Fruit fly (Drosophila melanogaster) whole organism, embryonic: Measurements from ENCODE around the gene CG15725.

Experiments used
- Abd-B ChIP-seq: fragments of 200-800 bp; sonication (Bioruptor generic); optimal IDR thresholded peaks from 2 replicates; lab custom pipeline; 2018; ENCODE audit warnings: missing biosample characterization, mild to moderate bottlenecking, missing genetic modification characterization, moderate library complexity
- Asciz ChIP-seq: fragments of 200-800 bp; sonication (Bioruptor generic); optimal IDR thresholded peaks from 2 replicates; lab custom pipeline; 2017; ENCODE audit warnings: missing biosample characterization, mild to moderate bottlenecking, missing genetic modification characterization, missing genetic modification reagents
- BtbVII ChIP-seq: fragments of 200-800 bp; sonication (Bioruptor generic); optimal IDR thresholded peaks from 3 replicates; lab custom pipeline; 2017; ENCODE audit warnings: missing biosample characterization, mild to moderate bottlenecking, missing genetic modification characterization
- CG10147 ChIP-seq: fragments of 200-800 bp; sonication (Bioruptor generic); optimal IDR thresholded peaks from 2 replicates; lab custom pipeline; 2019; ENCODE audit warnings: missing biosample characterization, mild to moderate bottlenecking, missing genetic modification characterization, moderate library complexity
- CG10274 ChIP-seq: fragments of 200-800 bp; sonication (Bioruptor generic); optimal IDR thresholded peaks from 3 replicates; lab custom pipeline; 2017; ENCODE audit warnings: missing biosample characterization, mild to moderate bottlenecking, missing genetic modification characterization
- CG10959 ChIP-seq: fragments of 200-800 bp; sonication (Bioruptor generic); IDR thresholded peaks from 2 replicates; pipeline ENCODE4 v1.3.6; 2022; ENCODE audit warnings: missing biosample characterization, missing genetic modification characterization
- CG12219 ChIP-seq: fragments of 200-800 bp; sonication (Bioruptor generic); optimal IDR thresholded peaks from 3 replicates; lab custom pipeline; 2018; ENCODE audit warnings: missing biosample characterization, mild to moderate bottlenecking, missing genetic modification characterization
- CG12236 ChIP-seq: fragments of 200-800 bp; sonication (Bioruptor generic); optimal IDR thresholded peaks from 2 replicates; lab custom pipeline; 2016; ENCODE audit warnings: missing biosample characterization, missing genetic modification characterization
- CG1233 ChIP-seq: fragments of 200-800 bp; sonication (Bioruptor generic); optimal IDR thresholded peaks from 4 replicates; lab custom pipeline; 2018; ENCODE audit warnings: missing biosample characterization, mild to moderate bottlenecking, missing genetic modification characterization
- CG13775 ChIP-seq: fragments of 200-800 bp; sonication (Bioruptor generic); optimal IDR thresholded peaks from 3 replicates; lab custom pipeline; 2017; ENCODE audit warnings: missing biosample characterization, mild to moderate bottlenecking, missing genetic modification characterization
- CG13894 ChIP-seq: fragments of 200-800 bp; sonication (Bioruptor generic); optimal IDR thresholded peaks from 3 replicates; lab custom pipeline; 2018; ENCODE audit warnings: missing biosample characterization, mild to moderate bottlenecking, missing genetic modification characterization, moderate library complexity
- CG17912 ChIP-seq: fragments of 200-800 bp; sonication (Bioruptor generic); optimal IDR thresholded peaks from 2 replicates; lab custom pipeline; 2018; ENCODE audit warnings: missing biosample characterization, mild to moderate bottlenecking, missing genetic modification characterization
- CG30403 ChIP-seq: fragments of 200-800 bp; sonication (Bioruptor generic); optimal IDR thresholded peaks from 3 replicates; lab custom pipeline; 2016; ENCODE audit warnings: missing biosample characterization, missing genetic modification characterization
- CG30431 ChIP-seq: fragments of 200-800 bp; sonication (Bioruptor generic); optimal IDR thresholded peaks from 2 replicates; lab custom pipeline; 2017; ENCODE audit warnings: missing biosample characterization, missing genetic modification characterization
- CG4404 ChIP-seq: fragments of 200-800 bp; sonication (Bioruptor generic); IDR thresholded peaks from 2 replicates; pipeline ENCODE4 v1.3.6; 2022; ENCODE audit warnings: missing biosample characterization, missing genetic modification characterization
- CG4820 ChIP-seq: fragments of 200-800 bp; sonication (Bioruptor generic); optimal IDR thresholded peaks from 3 replicates; lab custom pipeline; 2016; ENCODE audit warnings: missing biosample characterization, missing genetic modification characterization
- CG6765 ChIP-seq: fragments of 200-800 bp; sonication (Bioruptor generic); optimal IDR thresholded peaks from 3 replicates; lab custom pipeline; 2017; ENCODE audit warnings: missing biosample characterization, mild to moderate bottlenecking, missing genetic modification characterization
- CG6813 ChIP-seq: fragments of 200-800 bp; sonication (Bioruptor generic); optimal IDR thresholded peaks from 2 replicates; lab custom pipeline; 2017; ENCODE audit warnings: missing biosample characterization, missing genetic modification characterization, mild to moderate bottlenecking, moderate library complexity, missing genetic modification reagents
- CG7745 ChIP-seq: fragments of 200-800 bp; sonication (Bioruptor generic); optimal IDR thresholded peaks from 2 replicates; lab custom pipeline; 2018; ENCODE audit warnings: missing biosample characterization, mild to moderate bottlenecking, missing genetic modification characterization, moderate library complexity
- CG7963 ChIP-seq: fragments of 200-800 bp; sonication (Bioruptor generic); IDR thresholded peaks from 3 replicates; pipeline ENCODE4 v1.3.6; 2022; ENCODE audit warnings: missing biosample characterization, missing genetic modification characterization; ENCODE audit not compliant: partially characterized antibody
- CG7987 ChIP-seq: fragments of 200-800 bp; sonication (Bioruptor generic); optimal IDR thresholded peaks from 2 replicates; lab custom pipeline; 2018; ENCODE audit warnings: missing biosample characterization, mild to moderate bottlenecking, missing genetic modification characterization, moderate library complexity
- CG9876 ChIP-seq: fragments of 200-800 bp; sonication (Bioruptor generic); optimal IDR thresholded peaks from 2 replicates; lab custom pipeline; 2016; ENCODE audit warnings: missing biosample characterization, missing genetic modification characterization
- Dip3 ChIP-seq: fragments of 200-800 bp; sonication (Bioruptor generic); optimal IDR thresholded peaks from 3 replicates; lab custom pipeline; 2016; ENCODE audit warnings: missing biosample characterization, missing genetic modification characterization
- Eip74EF ChIP-seq, 2 experiments: fragments of 200-800 bp in 1 of 2; fragments of >200 bp in 1 of 2; sonication (Bioruptor generic) in 1 of 2; optimal IDR thresholded peaks; 2 replicates each; lab custom pipeline; 2017 to 2019; ENCODE audit warnings: missing biosample characterization in 2 of 2, missing genetic modification characterization in 2 of 2, mild to moderate bottlenecking in 1 of 2, moderate library complexity in 1 of 2
- HLH4C ChIP-seq: fragments of 200-800 bp; sonication (Bioruptor generic); IDR thresholded peaks from 3 replicates; pipeline ENCODE4 v1.3.6; 2022; ENCODE audit warnings: missing biosample characterization, missing genetic modification characterization; ENCODE audit not compliant: partially characterized antibody
- Hand ChIP-seq: fragments of 200-800 bp; sonication (Bioruptor generic); optimal IDR thresholded peaks from 2 replicates; lab custom pipeline; 2017; ENCODE audit warnings: mild to moderate bottlenecking, missing biosample characterization, missing genetic modification reagents, missing genetic modification characterization
- Oaz ChIP-seq: fragments of 200-800 bp; sonication (Bioruptor generic); IDR thresholded peaks from 2 replicates; pipeline ENCODE4 v1.3.6; 2022; ENCODE audit warnings: missing biosample characterization, missing genetic modification characterization
- Sox102F ChIP-seq: fragments of 200-800 bp; sonication (Bioruptor generic); optimal IDR thresholded peaks from 2 replicates; lab custom pipeline; 2018; ENCODE audit warnings: missing biosample characterization, mild to moderate bottlenecking, missing genetic modification characterization, moderate library complexity
- cato ChIP-seq: fragments of 200-800 bp; sonication (Bioruptor generic); optimal IDR thresholded peaks from 2 replicates; lab custom pipeline; 2016; ENCODE audit warnings: missing biosample characterization, missing genetic modification characterization, borderline replicate concordance
- dysf ChIP-seq: fragments of 200-800 bp; sonication (Bioruptor generic); IDR thresholded peaks from 3 replicates; pipeline ENCODE4 v1.3.6; 2022; ENCODE audit warnings: missing biosample characterization, missing genetic modification characterization
- ftz-f1 ChIP-seq: fragments of 200-800 bp; sonication (Bioruptor generic); optimal IDR thresholded peaks from 2 replicates; lab custom pipeline; 2016; ENCODE audit warnings: missing biosample characterization, missing genetic modification characterization
- h ChIP-seq: fragments of >200 bp; optimal IDR thresholded peaks from 2 replicates; lab custom pipeline; 2017
- insv ChIP-seq, 2 experiments: fragments of 200-800 bp; sonication (Bioruptor generic); optimal IDR thresholded peaks; 3 replicates each; lab custom pipeline; 2016 to 2018; ENCODE audit warnings: missing biosample characterization in 2 of 2, missing genetic modification characterization in 2 of 2
- jumu ChIP-seq: fragments of 200-800 bp; sonication (Bioruptor generic); optimal IDR thresholded peaks from 3 replicates; lab custom pipeline; 2016; ENCODE audit warnings: missing biosample characterization, missing genetic modification characterization
- kah ChIP-seq: fragments of 200-800 bp; sonication (Bioruptor generic); optimal IDR thresholded peaks from 2 replicates; lab custom pipeline; 2018; ENCODE audit warnings: missing biosample characterization, mild to moderate bottlenecking, missing genetic modification characterization
- maf-S ChIP-seq: fragments of 200-800 bp; sonication (Bioruptor generic); optimal IDR thresholded peaks from 2 replicates; lab custom pipeline; 2016; ENCODE audit warnings: missing biosample characterization, missing genetic modification characterization
- pnt ChIP-seq: fragments of 200-800 bp; sonication (Bioruptor generic); optimal IDR thresholded peaks from 3 replicates; lab custom pipeline; 2016; ENCODE audit warnings: missing biosample characterization, missing genetic modification characterization
- pzg ChIP-seq: fragments of 200-800 bp; sonication (Bioruptor generic); optimal IDR thresholded peaks from 3 replicates; lab custom pipeline; 2018; ENCODE audit warnings: missing biosample characterization, mild to moderate bottlenecking, missing genetic modification characterization, moderate library complexity
- ranshi ChIP-seq: fragments of 200-800 bp; sonication (Bioruptor generic); IDR thresholded peaks from 2 replicates; pipeline ENCODE4 v1.3.6; 2022; ENCODE audit warnings: missing biosample characterization, missing genetic modification characterization
- repo ChIP-seq: fragments of 200-800 bp; sonication (Bioruptor generic); optimal IDR thresholded peaks from 2 replicates; lab custom pipeline; 2016; ENCODE audit warnings: missing biosample characterization, missing genetic modification characterization
- run ChIP-seq: fragments of 200-800 bp; sonication (Bioruptor generic); optimal IDR thresholded peaks from 3 replicates; lab custom pipeline; 2018; ENCODE audit warnings: missing biosample characterization, mild to moderate bottlenecking, missing genetic modification characterization
- so ChIP-seq: fragments of 200-800 bp; sonication (Bioruptor generic); IDR thresholded peaks from 3 replicates; pipeline ENCODE4 v1.3.6; 2022; ENCODE audit warnings: missing biosample characterization, missing genetic modification characterization
- stc ChIP-seq: fragments of 200-800 bp; sonication (Bioruptor generic); IDR thresholded peaks from 2 replicates; pipeline ENCODE4 v1.3.6; 2022; ENCODE audit warnings: missing biosample characterization, missing genetic modification characterization
- tna ChIP-seq: fragments of 200-800 bp; sonication (Bioruptor generic); IDR thresholded peaks from 2 replicates; pipeline ENCODE4 v1.3.6; 2022; ENCODE audit warnings: missing biosample characterization, missing genetic modification characterization; ENCODE audit not compliant: partially characterized antibody
- trem ChIP-seq: fragments of 200-800 bp; optimal IDR thresholded peaks from 3 replicates; lab custom pipeline; 2019; ENCODE audit warnings: missing biosample characterization, mild to moderate bottlenecking, missing genetic modification characterization, moderate library complexity
- tup ChIP-seq: fragments of 200-800 bp; sonication (Bioruptor generic); optimal IDR thresholded peaks from 2 replicates; lab custom pipeline; 2016; ENCODE audit warnings: missing biosample characterization, mild to moderate bottlenecking, missing genetic modification characterization, moderate library complexity
- twi ChIP-seq: fragments of 200-800 bp; optimal IDR thresholded peaks from 2 replicates; lab custom pipeline; 2019; ENCODE audit warnings: missing biosample characterization, mild to moderate bottlenecking, missing genetic modification characterization, moderate library complexity
- vnd ChIP-seq: fragments of 200-800 bp; sonication (Bioruptor generic); IDR thresholded peaks from 3 replicates; pipeline ENCODE4 v1.3.6; 2022; ENCODE audit warnings: missing biosample characterization, missing genetic modification characterization; ENCODE audit not compliant: partially characterized antibody
- wdn ChIP-seq: fragments of 200-800 bp; sonication (Bioruptor generic); IDR thresholded peaks from 2 replicates; pipeline ENCODE4 v1.3.6; 2022; ENCODE audit warnings: missing biosample characterization, missing genetic modification characterization

The CG15725 gene

DNA sequence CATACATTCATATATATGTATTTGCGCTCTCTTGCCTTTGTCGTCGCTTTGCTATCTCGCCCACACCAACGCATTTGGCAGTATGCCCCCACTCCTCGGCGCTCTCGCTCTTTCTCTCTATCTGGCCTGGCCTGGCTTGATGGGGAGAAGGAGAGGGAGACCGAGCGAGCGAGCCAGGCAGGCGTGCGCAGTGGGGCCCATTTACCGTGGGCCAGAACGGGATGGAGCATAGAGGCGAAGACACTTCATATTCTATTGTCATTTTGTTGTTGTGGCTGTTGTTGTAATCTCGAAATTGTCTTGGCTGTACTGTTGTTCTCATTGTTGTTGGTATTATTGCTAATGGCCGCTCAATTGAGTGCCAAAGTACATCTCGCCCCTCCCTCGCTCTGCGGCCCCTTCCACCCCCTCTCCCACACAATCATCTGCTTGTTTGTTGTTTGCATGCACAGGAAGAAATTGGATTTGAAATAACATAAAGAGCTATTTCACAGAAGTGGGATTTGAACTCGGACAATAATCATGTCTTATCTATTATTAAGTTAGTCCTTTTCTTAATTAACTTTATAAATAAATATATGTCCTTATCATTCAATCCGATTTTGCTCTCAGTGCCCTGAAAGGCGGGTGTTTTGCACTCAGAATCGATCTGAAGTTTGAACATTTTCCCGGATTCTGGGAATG lies 40.4 kb upstream of the CG15725 start (continued):
- TF ChIP-seq CG9876 (GFP tag; lab: Kevin White, UChicago) (no peak), Sox102F (GFP tag; lab: Kevin White, UChicago) (peak; percentile 89), pzg (no peak), insv (GFP tag; optimal IDR thresholded peaks at IDR 0.05; lab: Kevin White, UChicago) (peak in 1 of 2 experiments; percentile 40), stc (GFP tag; lab: Robert Waterston, UW) (peak; percentile 87), run (tag; lab: Kevin White, UChicago) (peak; percentile 44), CG6813 (GFP tag; lab: Kevin White, UChicago) (peak; percentile 77), CG10274 (GFP tag; lab: Kevin White, UChicago) (peak; percentile 78), CG30403 (GFP tag; lab: Kevin White, UChicago) (peak; percentile 92), trem (tag; lab: Kevin White, UChicago) (peak; percentile 77), CG7987 (peak; percentile 84), CG17912 (GFP tag; lab: Kevin White, UChicago) (no peak), CG12236 (GFP tag; lab: Kevin White, UChicago) (no peak), CG4820 (GFP tag; lab: Kevin White, UChicago) (peak; percentile 86), CG10959 (GFP tag; lab: Robert Waterston, UW) (peak; percentile 91), CG13894 (peak; percentile 49), repo (GFP tag; lab: Kevin White, UChicago) (peak; percentile 9), ranshi (GFP tag; lab: Robert Waterston, UW) (peak; percentile 87; the same call in 1 of the 2 replicates), Asciz (GFP tag; lab: Kevin White, UChicago) (peak; percentile 72), HLH4C (GFP tag; lab: Robert Waterston, UW) (no peak), tup (GFP tag; lab: Kevin White, UChicago) (peak; percentile 51), Eip74EF (GFP tag; optimal IDR thresholded peaks at IDR 0.05; lab: Kevin White, UChicago) (peak in 1 of 2 experiments; percentile 74), jumu (GFP tag; lab: Kevin White, UChicago) (peak; percentile 37), CG6765 (peak; percentile 68), so (GFP tag; lab: Robert Waterston, UW) (peak; percentile 91), maf-S (GFP tag; lab: Kevin White, UChicago) (peak; percentile 43), h (lab: Kevin White, UChicago) (no peak), CG1233 (GFP tag; lab: Kevin White, UChicago) (peak; percentile 90), ftz-f1 (GFP tag; lab: Kevin White, UChicago) (no peak), twi (tag; lab: Kevin White, UChicago) (peak; percentile 72), CG4404 (GFP tag; lab: Robert Waterston, UW) (peak; percentile 85), Oaz (GFP tag; lab: Robert Waterston, UW) (peak; percentile 78), CG13775 (peak; percentile 90), Hand (peak; percentile 75), Dip3 (peak; percentile 43), Abd-B (GFP tag; lab: Kevin White, UChicago) (peak; percentile 86), dysf (GFP tag; lab: Robert Waterston, UW) (peak; percentile 94), CG10147 (GFP tag; lab: Kevin White, UChicago) (peak; percentile 85), pnt (GFP tag; lab: Kevin White, UChicago) (peak; percentile 65), BtbVII (GFP tag; lab: Kevin White, UChicago) (peak; percentile 87), kah (GFP tag; lab: Kevin White, UChicago) (peak; percentile 59), CG30431 (peak; percentile 82), tna (GFP tag; lab: Robert Waterston, UW) (0 out of 2 replicates have a peak, but pooled peaks have one; percentile 6), CG7963 (no peak), CG7745 (tag; lab: Kevin White, UChicago) (peak; percentile 23), CG12219 (GFP tag; lab: Kevin White, UChicago) (peak; percentile 75), cato (GFP tag; lab: Kevin White, UChicago) (peak; percentile 81), vnd (GFP tag; lab: Robert Waterston, UW) (no peak), wdn (peak; percentile 85)
